Worm (Caenorhabditis elegans) whole organism, L2 larva: ENCODE results near the gene gpx-4.

Experiments used
- C34F6.9 ChIP-seq: fragments of 150-350 bp; optimal IDR thresholded peaks from 2 replicates; lab custom pipeline; 2014; ENCODE audit warnings: missing biosample characterization, missing genetic modification characterization
- F13H6.1 ChIP-seq: sonication (generic microtip); optimal IDR thresholded peaks from 2 replicates; lab custom pipeline; 2016; ENCODE audit warnings: missing genetic modification characterization, missing compliant biosample characterization
- R02D3.7 ChIP-seq: fragments of 150-350 bp; optimal IDR thresholded peaks from 2 replicates; lab custom pipeline; 2014; ENCODE audit warnings: missing biosample characterization, missing genetic modification characterization
- ZK546.5 ChIP-seq: sonication (generic microtip); optimal IDR thresholded peaks from 2 replicates; lab custom pipeline; 2017; ENCODE audit warnings: missing biosample characterization, missing genetic modification characterization
- alr-1 ChIP-seq: fragments of 150-350 bp; optimal IDR thresholded peaks from 2 replicates; lab custom pipeline; 2014; ENCODE audit warnings: missing biosample characterization, missing genetic modification characterization
- aly-2 ChIP-seq: fragments of 150-350 bp; optimal IDR thresholded peaks from 2 replicates; lab custom pipeline; 2014; ENCODE audit warnings: missing biosample characterization, missing genetic modification characterization
- ama-1 ChIP-seq: fragments of 150-350 bp; optimal IDR thresholded peaks from 2 replicates; lab custom pipeline; 2018; ENCODE audit warnings: inconsistent platforms
- ceh-16 ChIP-seq: fragments of 150-350 bp; optimal IDR thresholded peaks from 2 replicates; lab custom pipeline; 2014; ENCODE audit warnings: missing biosample characterization, missing genetic modification characterization
- ceh-82 ChIP-seq: fragments of 150-350 bp; optimal IDR thresholded peaks from 2 replicates; lab custom pipeline; 2014; ENCODE audit warnings: missing biosample characterization, missing genetic modification characterization
- crh-2 ChIP-seq: sonication (generic microtip); optimal IDR thresholded peaks from 2 replicates; lab custom pipeline; 2017; ENCODE audit warnings: missing biosample characterization, missing genetic modification characterization
- dmd-4 ChIP-seq: sonication (generic microtip); optimal IDR thresholded peaks from 2 replicates; lab custom pipeline; 2017; ENCODE audit warnings: missing biosample characterization, missing genetic modification characterization
- egl-27 ChIP-seq: sonication (generic microtip); optimal IDR thresholded peaks from 3 replicates; lab custom pipeline; 2017; ENCODE audit warnings: missing biosample characterization, missing genetic modification reagents, missing genetic modification characterization
- elt-1 ChIP-seq: fragments of 150-350 bp; optimal IDR thresholded peaks from 2 replicates; lab custom pipeline; 2014; ENCODE audit warnings: missing biosample characterization, missing genetic modification characterization
- elt-3 ChIP-seq: sonication (generic microtip); optimal IDR thresholded peaks from 2 replicates; lab custom pipeline; 2017; ENCODE audit warnings: missing biosample characterization, missing genetic modification characterization
- fos-1 ChIP-seq: fragments of 150-350 bp; optimal IDR thresholded peaks from 2 replicates; lab custom pipeline; 2014; ENCODE audit warnings: missing biosample characterization, missing genetic modification characterization
- lin-11 ChIP-seq: fragments of 150-350 bp; sonication (generic microtip); optimal IDR thresholded peaks from 2 replicates; lab custom pipeline; 2014; ENCODE audit warnings: missing biosample characterization, missing genetic modification characterization, inconsistent platforms, mixed read lengths
- lin-13 ChIP-seq: fragments of 150-350 bp; optimal IDR thresholded peaks from 2 replicates; lab custom pipeline; 2014; ENCODE audit warnings: missing biosample characterization, missing genetic modification reagents, missing genetic modification characterization
- lsy-2 ChIP-seq, 2 experiments: fragments of 150-350 bp in 1 of 2; sonication (generic microtip) in 1 of 2; optimal IDR thresholded peaks; 2 replicates each; lab custom pipeline; 2014 to 2017; ENCODE audit warnings: missing biosample characterization in 2 of 2, missing genetic modification characterization in 2 of 2
- mab-5 ChIP-seq: fragments of 150-350 bp; optimal IDR thresholded peaks from 2 replicates; lab custom pipeline; 2014; ENCODE audit warnings: missing biosample characterization, missing genetic modification characterization
- mbf-1 ChIP-seq: sonication (generic microtip); optimal IDR thresholded peaks from 2 replicates; lab custom pipeline; 2017; ENCODE audit warnings: missing biosample characterization, missing genetic modification characterization
- mdl-1 ChIP-seq, 2 experiments: fragments of 150-350 bp in 1 of 2; sonication (generic microtip) in 1 of 2; optimal IDR thresholded peaks; 2 replicates each; lab custom pipeline; 2017; ENCODE audit warnings: missing biosample characterization in 2 of 2, missing genetic modification characterization in 2 of 2
- nhr-10 ChIP-seq: sonication (generic microtip); optimal IDR thresholded peaks from 2 replicates; lab custom pipeline; 2017; ENCODE audit warnings: missing biosample characterization, missing genetic modification characterization
- nhr-11 ChIP-seq: fragments of 150-350 bp; optimal IDR thresholded peaks from 2 replicates; lab custom pipeline; 2014; ENCODE audit warnings: missing biosample characterization, missing genetic modification characterization
- nhr-12 ChIP-seq: fragments of 150-350 bp; optimal IDR thresholded peaks from 2 replicates; lab custom pipeline; 2014; ENCODE audit warnings: missing biosample characterization, missing genetic modification characterization
- nhr-129 ChIP-seq: fragments of 150-350 bp; optimal IDR thresholded peaks from 2 replicates; lab custom pipeline; 2014; ENCODE audit warnings: missing biosample characterization, missing genetic modification characterization
- nhr-21 ChIP-seq: fragments of 150-350 bp; optimal IDR thresholded peaks from 2 replicates; lab custom pipeline; 2014; ENCODE audit warnings: missing biosample characterization, missing genetic modification characterization
- nhr-23 ChIP-seq: fragments of 150-350 bp; optimal IDR thresholded peaks from 2 replicates; lab custom pipeline; 2014; ENCODE audit warnings: missing biosample characterization, missing genetic modification reagents, missing genetic modification characterization
- nhr-237 ChIP-seq: fragments of 150-350 bp; optimal IDR thresholded peaks from 2 replicates; lab custom pipeline; 2014; ENCODE audit warnings: missing biosample characterization, missing genetic modification characterization
- nhr-25 ChIP-seq: fragments of 150-350 bp; sonication (generic microtip); optimal IDR thresholded peaks from 3 replicates; lab custom pipeline; 2014; ENCODE audit warnings: missing biosample characterization, missing genetic modification characterization
- nhr-6 ChIP-seq: fragments of 150-350 bp; optimal IDR thresholded peaks from 2 replicates; lab custom pipeline; 2014; ENCODE audit warnings: missing biosample characterization, missing genetic modification characterization
- nhr-77 ChIP-seq: fragments of 150-350 bp; optimal IDR thresholded peaks from 2 replicates; lab custom pipeline; 2014; ENCODE audit warnings: missing biosample characterization, missing genetic modification characterization
- peb-1 ChIP-seq: fragments of 150-350 bp; optimal IDR thresholded peaks from 2 replicates; lab custom pipeline; 2014; ENCODE audit warnings: missing biosample characterization, missing genetic modification characterization
- sem-4 ChIP-seq: fragments of 150-350 bp; optimal IDR thresholded peaks from 2 replicates; lab custom pipeline; 2014; ENCODE audit warnings: missing biosample characterization, missing genetic modification reagents, missing genetic modification characterization
- skn-1 ChIP-seq: sonication (generic microtip); optimal IDR thresholded peaks from 2 replicates; lab custom pipeline; 2017; ENCODE audit warnings: missing biosample characterization, missing genetic modification characterization
- sma-3 ChIP-seq: sonication (generic microtip); optimal IDR thresholded peaks from 2 replicates; lab custom pipeline; 2016; ENCODE audit warnings: missing genetic modification reagents, missing genetic modification characterization, missing compliant biosample characterization
- sma-9 ChIP-seq, 2 experiments: fragments of 150-350 bp in 1 of 2; sonication (generic microtip) in 1 of 2; optimal IDR thresholded peaks; 2 replicates each; lab custom pipeline; 2014 to 2016; ENCODE audit warnings: missing genetic modification characterization in 2 of 2, mild to moderate bottlenecking in 1 of 2, missing biosample characterization in 1 of 2, missing compliant biosample characterization in 1 of 2, missing genetic modification reagents in 1 of 2, moderate library complexity in 1 of 2
- snpc-4 ChIP-seq: fragments of 150-350 bp; optimal IDR thresholded peaks from 2 replicates; lab custom pipeline; 2014; ENCODE audit warnings: missing biosample characterization, missing genetic modification characterization
- unc-39 ChIP-seq: fragments of 150-350 bp; optimal IDR thresholded peaks from 2 replicates; lab custom pipeline; 2014; ENCODE audit warnings: missing biosample characterization, missing genetic modification characterization
- unc-62 ChIP-seq: fragments of 150-350 bp; optimal IDR thresholded peaks from 2 replicates; lab custom pipeline; 2014; ENCODE audit warnings: missing biosample characterization, missing genetic modification reagents, missing genetic modification characterization
- zag-1 ChIP-seq: fragments of 150-350 bp; optimal IDR thresholded peaks from 2 replicates; lab custom pipeline; 2014; ENCODE audit warnings: missing biosample characterization, missing genetic modification characterization
- ztf-1 ChIP-seq: fragments of 200-800 bp; sonication (Bioruptor generic); conservative IDR thresholded peaks from 2 replicates; pipeline ENCODE4 v1.3.6; 2022; ENCODE audit warnings: missing genetic modification characterization, missing compliant biosample characterization
- ztf-4 ChIP-seq: fragments of 150-350 bp; optimal IDR thresholded peaks from 2 replicates; lab custom pipeline; 2014; ENCODE audit warnings: missing biosample characterization, missing genetic modification characterization

Gene gpx-4

DNA sequence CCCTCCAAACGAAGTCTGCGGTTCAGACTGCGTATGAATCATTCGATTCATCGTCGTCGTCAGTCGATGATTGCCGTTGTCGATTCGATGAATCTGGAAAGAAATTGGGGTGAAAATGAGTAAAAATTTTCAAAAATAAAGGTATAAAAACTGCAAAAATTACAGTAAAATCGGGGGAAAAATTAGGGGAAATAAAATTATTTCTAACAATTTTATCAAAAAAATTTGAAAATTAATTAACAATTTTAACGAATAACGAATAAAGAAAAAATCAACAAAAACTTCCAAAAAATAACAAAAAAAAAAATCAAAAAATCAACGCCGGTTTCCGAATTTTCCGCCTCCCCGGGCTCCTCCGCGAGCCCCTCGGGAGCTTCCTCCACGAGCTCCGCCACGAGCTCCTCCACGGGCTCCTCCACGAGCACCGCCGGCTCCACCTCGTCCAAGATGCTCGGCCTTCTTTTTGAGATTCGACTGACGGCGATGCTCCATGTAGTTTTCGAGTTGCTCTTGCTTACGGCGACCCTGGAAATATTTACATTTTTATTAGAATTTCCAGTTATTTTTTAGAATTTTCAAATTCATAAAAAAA, 14.0 kb upstream of the gpx-4 start, which contains the start of gene egrh-3:
egrh-3 (minus strand) TSS at position 51 of the 592 bp plus-strand sequence.
- no peak for TF ChIP-seq ama-1
- no peak for TF ChIP-seq elt-1 (tag; lab: Kevin White, UChicago)
- no peak for TF ChIP-seq mdl-1 (tag; optimal IDR thresholded peaks at IDR 0.05; lab: Kevin White, UChicago)
- no peak for TF ChIP-seq nhr-23 (tag; lab: Kevin White, UChicago)
- TF ChIP-seq unc-39 (tag; lab: Kevin White, UChicago) = no peak
- TF ChIP-seq ztf-4 (tag; lab: Kevin White, UChicago) = no peak
- TF ChIP-seq sma-3 (GFP tag; lab: Kevin White, UChicago) = no peak
- TF ChIP-seq peb-1 = no peak
- TF ChIP-seq nhr-129 (tag; lab: Kevin White, UChicago) = no peak

- no peak for TF ChIP-seq ceh-82 (tag; lab: Kevin White, UChicago)
- TF ChIP-seq C34F6.9 (tag; lab: Kevin White, UChicago) = no peak
- TF ChIP-seq elt-3 (tag; lab: Kevin White, UChicago) = no peak
- TF ChIP-seq nhr-77 (tag; lab: Kevin White, UChicago) = no peak
- TF ChIP-seq ztf-1 (GFP tag; lab: Robert Waterston, UW) = no peak
- TF ChIP-seq egl-27 (tag; lab: Kevin White, UChicago) = no peak
- TF ChIP-seq mdl-1 (tag; optimal IDR thresholded peaks at IDR 0.05; lab: Kevin White, UChicago) = no peak
- no peak for TF ChIP-seq nhr-10 (tag; lab: Kevin White, UChicago)
- TF ChIP-seq peb-1 = no peak
- no peak for TF ChIP-seq nhr-21
- no peak for TF ChIP-seq sem-4
- TF ChIP-seq nhr-12 (tag; lab: Kevin White, UChicago) = no peak
- TF ChIP-seq, all 48 proteins: peak for 0
Observed at ce11 chrIV:2680281-2680680, 5.5 kb upstream of the gpx-4 start.

DNA sequence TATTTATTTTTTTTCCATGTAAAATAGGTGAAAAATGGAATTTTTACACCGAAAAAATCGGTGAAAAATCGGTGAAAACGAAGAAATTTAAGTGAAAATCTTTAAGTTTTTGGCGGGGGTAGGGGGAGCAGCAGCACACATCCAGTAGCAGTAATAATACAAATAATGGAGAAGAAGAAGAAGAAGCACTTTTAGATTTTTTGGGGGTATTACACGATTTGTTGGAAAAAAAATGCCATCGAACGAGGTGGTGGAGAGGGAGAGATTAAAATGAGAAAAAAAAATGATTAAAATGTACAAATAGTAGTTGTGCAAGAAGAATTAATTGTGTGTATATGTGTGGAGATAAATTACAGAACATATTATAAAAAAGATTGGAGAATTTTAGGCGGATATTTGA, 3.3 kb upstream of the gpx-4 start:
- TF ChIP-seq elt-1 (tag; lab: Kevin White, UChicago) = no peak
- no peak for TF ChIP-seq nhr-11 (tag; lab: Kevin White, UChicago)
- TF ChIP-seq dmd-4 = no peak
- no peak for TF ChIP-seq nhr-77 (tag; lab: Kevin White, UChicago)
- TF ChIP-seq sem-4 = no peak
- no peak for TF ChIP-seq elt-3 (tag; lab: Kevin White, UChicago)
- no peak for TF ChIP-seq alr-1 (tag; lab: Kevin White, UChicago)
- TF ChIP-seq fos-1 (tag; lab: Kevin White, UChicago) = no peak
- no peak for TF ChIP-seq skn-1 (tag; lab: Kevin White, UChicago)

- no peak for TF ChIP-seq ceh-16
- no peak for TF ChIP-seq egl-27 (tag; lab: Kevin White, UChicago)
- no peak for TF ChIP-seq nhr-237
- no peak for TF ChIP-seq alr-1 (tag; lab: Kevin White, UChicago)
- TF ChIP-seq sem-4 = no peak
- TF ChIP-seq mab-5 (tag; lab: Kevin White, UChicago) = no peak
Observed at ce11 chrIV:2677687-2678086, 2.9 kb upstream of the gpx-4 start.

DNA sequence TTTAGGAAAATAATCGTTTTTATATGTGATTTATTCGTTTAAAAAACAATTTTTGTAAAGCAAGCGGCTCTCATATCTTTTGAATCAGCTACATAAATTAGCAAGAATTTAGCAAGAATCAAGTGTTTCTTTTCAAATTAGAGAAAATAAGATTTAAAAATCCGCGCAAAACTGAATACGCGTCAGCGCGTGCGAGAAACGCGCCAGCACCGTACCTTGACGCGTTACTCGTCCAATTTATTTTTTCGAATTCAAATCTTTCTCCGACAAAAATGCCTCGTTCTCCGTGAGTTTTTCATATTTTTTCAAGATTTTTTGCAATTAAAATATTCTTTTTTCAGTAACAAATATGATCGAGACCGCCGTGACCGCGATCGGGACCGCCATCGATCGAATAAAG, 1.5 kb upstream of the gpx-4 start, which contains the start of gene Y94H6A.3:
Y94H6A.3 (plus strand) TSS at position 232 of the 400 bp plus-strand sequence.
- TF ChIP-seq mbf-1 (tag; lab: Kevin White, UChicago) (no peak), snpc-4 (peak; percentile 70), nhr-77 (tag; lab: Kevin White, UChicago) (peak; percentile 11), mdl-1 (tag; optimal IDR thresholded peaks at IDR 0.05; lab: Kevin White, UChicago) (peak in 1 of 2 experiments; percentile 49), fos-1 (tag; lab: Kevin White, UChicago) (peak; percentile 49), lsy-2 (tag; optimal IDR thresholded peaks at IDR 0.05; lab: Kevin White, UChicago) (peak; percentile 93 to 95), ZK546.5 (tag; lab: Kevin White, UChicago) (peak; percentile 35), nhr-12 (tag; lab: Kevin White, UChicago) (no peak), sma-9 (GFP tag; optimal IDR thresholded peaks at IDR 0.05; lab: Kevin White, UChicago) (no peak), sma-9 (tag; optimal IDR thresholded peaks at IDR 0.05; lab: Kevin White, UChicago) (no peak), ceh-16 (no peak), nhr-10 (tag; lab: Kevin White, UChicago) (peak; percentile 80), nhr-237 (peak; percentile 30), lin-11 (tag; lab: Kevin White, UChicago) (peak; percentile 86), nhr-6 (tag; lab: Kevin White, UChicago) (peak; percentile 62), ceh-82 (tag; lab: Kevin White, UChicago) (peak; percentile 80), F13H6.1 (tag; lab: Kevin White, UChicago) (peak; percentile 75), nhr-21 (peak; percentile 86), R02D3.7 (peak; percentile 60), ama-1 (peak; percentile 65), C34F6.9 (tag; lab: Kevin White, UChicago) (peak; percentile 92), zag-1 (tag; lab: Kevin White, UChicago) (peak; percentile 40), aly-2 (tag; lab: Kevin White, UChicago) (no peak), unc-62 (GFP tag; lab: Kevin White, UChicago) (no peak), ztf-1 (GFP tag; lab: Robert Waterston, UW) (no peak), nhr-25 (tag; lab: Kevin White, UChicago) (peak; percentile 83), lin-13 (GFP tag; lab: Kevin White, UChicago) (peak; percentile 94), crh-2 (tag; lab: Kevin White, UChicago) (peak; percentile 90), skn-1 (tag; lab: Kevin White, UChicago) (no peak), dmd-4 (no peak), nhr-129 (tag; lab: Kevin White, UChicago) (peak; percentile 56)
